Fruit fly (Drosophila melanogaster): ENCODE results near the gene CG17321.

DNA sequence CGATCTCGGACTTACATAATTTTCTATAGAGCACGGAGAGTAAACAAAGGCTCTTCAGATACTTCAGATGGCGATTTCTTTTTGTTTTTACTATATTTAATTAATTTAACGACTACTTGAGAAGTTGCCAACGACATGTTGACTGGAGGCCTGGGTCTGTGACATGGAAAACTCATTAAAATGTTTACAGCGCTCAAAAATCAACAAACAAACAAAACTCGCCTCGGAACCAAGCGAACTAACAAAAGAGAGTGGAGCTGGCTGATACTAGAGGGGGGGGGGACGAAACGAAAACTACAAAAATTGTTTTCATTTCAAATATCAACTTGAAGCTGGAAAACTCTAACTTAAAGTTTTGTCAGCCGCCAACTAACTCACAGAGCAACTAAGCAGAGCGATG is 33.5 kb downstream of the CG17321 start:
- TF ChIP-seq HLH106 (tag; optimal IDR thresholded peaks at IDR 0.05) (no peak), usp (GFP tag; optimal IDR thresholded peaks at IDR 0.05) (no peak), pan (optimal IDR thresholded peaks at IDR 0.05) (no peak), Hnf4 (GFP tag; optimal IDR thresholded peaks at IDR 0.05) (no peak), Hr78 (GFP tag; optimal IDR thresholded peaks at IDR 0.05) (no peak), Dfd (GFP tag; optimal IDR thresholded peaks at IDR 0.05) (no peak), CG9705 (GFP tag; optimal IDR thresholded peaks at IDR 0.05) (no peak), sage (GFP tag; optimal IDR thresholded peaks at IDR 0.05) (no peak), dmrt93B (GFP tag; optimal IDR thresholded peaks at IDR 0.05) (no peak), psq (GFP tag; optimal IDR thresholded peaks at IDR 0.05) (no peak), Dif (GFP tag; optimal IDR thresholded peaks at IDR 0.05; ENCODE audit: partially characterized antibody) (no peak), fru (GFP tag; optimal IDR thresholded peaks at IDR 0.05) (no peak), dl (GFP tag; optimal IDR thresholded peaks at IDR 0.05; ENCODE audit: insufficient read depth in 1 of 2, partially characterized antibody in 2 of 2) (no peak), Abd-B (GFP tag; optimal IDR thresholded peaks at IDR 0.05) (no peak)
